Fruit fly (Drosophila melanogaster) whole organism, prepupa: ENCODE data around the gene mio.

Experiments used
- CG10631 ChIP-seq: fragments of 200-800 bp; sonication (Bioruptor generic); optimal IDR thresholded peaks from 2 replicates; lab custom pipeline; 2016; ENCODE audit warnings: missing biosample characterization, missing genetic modification characterization
- CG11294 ChIP-seq: fragments of 200-800 bp; sonication (Bioruptor generic); IDR thresholded peaks from 2 replicates; pipeline ENCODE4 v1.3.6; 2022; ENCODE audit warnings: missing biosample characterization, missing genetic modification characterization
- CG11762 ChIP-seq: fragments of 200-800 bp; sonication (Bioruptor generic); optimal IDR thresholded peaks from 3 replicates; lab custom pipeline; 2016; ENCODE audit warnings: missing biosample characterization, missing genetic modification characterization; ENCODE audit not compliant: insufficient read depth
- CG1621 ChIP-seq: fragments of 200-800 bp; sonication (Bioruptor generic); optimal IDR thresholded peaks from 3 replicates; lab custom pipeline; 2018; ENCODE audit warnings: missing biosample characterization, mild to moderate bottlenecking, missing genetic modification characterization
- CG34406 ChIP-seq: fragments of 200-800 bp; sonication (Bioruptor generic); optimal IDR thresholded peaks from 3 replicates; lab custom pipeline; 2016; ENCODE audit warnings: missing biosample characterization, missing genetic modification characterization
- CG6276 ChIP-seq: fragments of 200-800 bp; sonication (Bioruptor generic); optimal IDR thresholded peaks from 2 replicates; lab custom pipeline; 2017; ENCODE audit warnings: missing biosample characterization, mild to moderate bottlenecking, missing genetic modification characterization
- CG6792 ChIP-seq: fragments of 200-800 bp; sonication (Bioruptor generic); optimal IDR thresholded peaks from 3 replicates; lab custom pipeline; 2016; ENCODE audit warnings: missing biosample characterization, missing genetic modification characterization
- CG8119 ChIP-seq: fragments of 200-800 bp; sonication (Bioruptor generic); IDR thresholded peaks from 3 replicates; pipeline ENCODE4 v1.3.6; 2022; ENCODE audit warnings: missing biosample characterization, missing genetic modification characterization
- Ets96B ChIP-seq: fragments of 200-800 bp; optimal IDR thresholded peaks from 2 replicates; lab custom pipeline; 2019; ENCODE audit warnings: missing biosample characterization, mild to moderate bottlenecking, missing genetic modification characterization, moderate library complexity
- Gug ChIP-seq: fragments of 200-800 bp; sonication (Bioruptor generic); IDR thresholded peaks from 2 replicates; pipeline ENCODE4 v1.3.6; 2022; ENCODE audit warnings: missing biosample characterization, missing genetic modification characterization
- Hr38 ChIP-seq: sonication (Bioruptor generic); optimal IDR thresholded peaks from 2 replicates; lab custom pipeline; 2016; ENCODE audit warnings: missing biosample characterization, missing genetic modification characterization
- Met ChIP-seq: fragments of 200-800 bp; sonication (Bioruptor generic); optimal IDR thresholded peaks from 3 replicates; lab custom pipeline; 2016; ENCODE audit warnings: missing biosample characterization, missing genetic modification characterization
- Sox14 ChIP-seq: fragments of 200-800 bp; sonication (Bioruptor generic); optimal IDR thresholded peaks from 3 replicates; lab custom pipeline; 2016; ENCODE audit warnings: missing biosample characterization, missing genetic modification characterization
- cyc ChIP-seq: fragments of 200-800 bp; sonication (Bioruptor generic); optimal IDR thresholded peaks from 3 replicates; lab custom pipeline; 2016; ENCODE audit warnings: missing biosample characterization, missing genetic modification characterization
- eg ChIP-seq: fragments of 200-800 bp; sonication (Bioruptor generic); IDR thresholded peaks from 3 replicates; pipeline ENCODE4 v1.3.6; 2022; ENCODE audit warnings: missing biosample characterization, missing genetic modification characterization
- lz ChIP-seq: fragments of 200-800 bp; sonication (Bioruptor generic); optimal IDR thresholded peaks from 3 replicates; lab custom pipeline; 2016; ENCODE audit warnings: missing biosample characterization, missing genetic modification characterization
- net ChIP-seq: fragments of 200-800 bp; sonication (Bioruptor generic); optimal IDR thresholded peaks from 3 replicates; lab custom pipeline; 2016; ENCODE audit warnings: missing biosample characterization, missing genetic modification characterization
- pdm3 ChIP-seq: fragments of 200-800 bp; sonication (Bioruptor generic); optimal IDR thresholded peaks from 3 replicates; lab custom pipeline; 2016; ENCODE audit warnings: missing biosample characterization, missing genetic modification characterization
- ss ChIP-seq, 2 experiments: fragments of 200-800 bp; sonication (Bioruptor generic); optimal IDR thresholded peaks; 2 replicates in 1 of 2; 3 replicates in 1 of 2; lab custom pipeline; 2017 to 2018; ENCODE audit warnings: mild to moderate bottlenecking in 2 of 2, missing biosample characterization in 2 of 2, missing genetic modification characterization in 2 of 2, moderate library complexity in 1 of 2
- svp ChIP-seq: fragments of 200-800 bp; sonication (Bioruptor generic); peaks from one replicate; lab custom pipeline; 2016; ENCODE audit warnings: missing biosample characterization, missing genetic modification characterization

mio gene

DNA sequence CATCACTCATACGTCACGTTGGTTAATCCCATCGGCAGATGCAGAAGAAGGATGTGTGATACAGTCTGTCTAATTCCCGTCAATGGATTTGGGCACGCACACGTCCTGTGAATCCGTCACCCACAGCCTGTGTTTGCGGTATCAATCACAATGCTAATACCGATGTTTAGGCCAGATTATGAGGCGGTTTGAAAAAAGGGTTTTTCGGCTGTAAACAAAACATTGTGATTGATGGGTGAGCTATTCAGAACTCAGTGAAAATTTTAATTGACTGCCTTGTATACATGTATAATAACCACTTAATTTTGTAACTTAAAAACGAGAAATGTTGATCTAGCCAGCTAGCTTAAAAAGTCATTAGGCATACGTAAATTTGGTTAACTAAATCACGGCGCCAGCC, 46.1 kb downstream of the mio start, which contains the start of gene CG4270:
CG4270 (plus strand) TSS at position 301 of the 400 bp plus-strand sequence.
- TF ChIP-seq CG11294 (no peak), eg (GFP tag; lab: Robert Waterston, UW) (no peak), net (no peak), CG10631 (GFP tag; lab: Kevin White, UChicago) (no peak), svp (no peak), pdm3 (GFP tag; lab: Kevin White, UChicago) (no peak), Hr38 (GFP tag; lab: Kevin White, UChicago) (no peak), CG6792 (GFP tag; lab: Kevin White, UChicago) (no peak), CG1621 (tag; lab: Kevin White, UChicago) (no peak), CG11762 (GFP tag; lab: Kevin White, UChicago) (no peak), Ets96B (tag; lab: Kevin White, UChicago) (no peak), Sox14 (GFP tag; lab: Kevin White, UChicago) (no peak), cyc (GFP tag; lab: Kevin White, UChicago) (no peak), Met (GFP tag; lab: Kevin White, UChicago) (no peak)

DNA sequence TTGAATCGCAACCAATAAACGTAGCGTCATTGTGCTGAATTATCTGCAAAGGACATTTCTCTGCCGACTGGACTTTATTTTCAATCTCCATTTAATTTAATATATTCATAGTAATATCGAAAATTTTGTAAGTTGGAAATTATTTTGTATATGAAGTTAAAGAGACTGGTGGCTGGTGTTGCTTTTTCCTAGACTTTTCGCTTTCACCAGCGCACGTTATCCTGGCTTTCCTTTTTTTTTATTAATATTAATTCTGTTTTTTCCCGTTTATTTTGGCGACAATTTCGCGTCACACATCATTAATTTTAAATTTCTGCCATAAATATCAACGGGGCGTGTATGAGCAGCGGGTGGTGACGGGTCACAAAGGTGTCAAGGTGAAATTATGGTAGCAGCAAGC, 48.1 kb downstream of the mio start, which contains the start of gene CG34049:
CG34049 (minus strand) TSS at position 101 of the 400 bp plus-strand sequence.
- no peak for TF ChIP-seq CG6276 (GFP tag; lab: Kevin White, UChicago)
- no peak for TF ChIP-seq Hr38 (GFP tag; lab: Kevin White, UChicago)
- no peak for TF ChIP-seq CG34406 (GFP tag; lab: Kevin White, UChicago)
- TF ChIP-seq CG8119 (GFP tag; lab: Robert Waterston, UW): no peak
- no peak for TF ChIP-seq ss (GFP tag; optimal IDR thresholded peaks at IDR 0.05; lab: Kevin White, UChicago)

dm6 chr2L:2269040-2269439, 52.0 kb downstream of the mio start, which contains the start of gene CG17242:
Gene CG17242 (minus strand): TSS chr2L:2269140.
- no peak for TF ChIP-seq Gug (GFP tag; lab: Robert Waterston, UW)
- no peak for TF ChIP-seq lz
- TF ChIP-seq, all 60 proteins: peak for 0
